Worm (Caenorhabditis elegans): ENCODE results near the gene F54B3.4.
"Not testable (repeated sequence)": the region's sequence is repeated elsewhere in the genome, so short reads cannot be mapped to it uniquely, and the experiment has no call there.

Gene F54B3.4

DNA sequence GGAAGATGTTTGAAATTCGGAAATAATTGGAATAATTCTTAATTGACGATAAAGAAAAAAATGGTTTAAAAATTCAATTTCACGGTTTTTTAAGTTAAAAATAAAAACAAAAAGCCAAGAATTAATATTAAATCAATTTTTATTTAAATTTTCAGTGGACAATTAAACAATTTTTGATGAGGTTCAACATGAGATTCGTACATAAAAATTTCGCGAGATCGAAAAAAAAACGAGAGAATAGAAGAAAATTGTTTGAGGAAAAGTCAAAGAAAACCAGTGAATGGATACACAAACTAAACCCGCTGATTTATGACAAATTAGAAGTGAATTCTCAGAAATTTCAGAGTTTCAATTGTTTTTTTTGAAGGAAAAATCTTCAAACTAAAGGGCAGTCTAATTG lies 941 bp downstream of the F54B3.4 start, which contains the start of gene F54B3.2:
Gene F54B3.2 (minus strand): TSS at position 101 of the 400 bp plus-strand sequence.
- no peak for TF ChIP-seq unc-62 (GFP tag; optimal IDR thresholded peaks at IDR 0.05)

- no peak for TF ChIP-seq unc-62 (GFP tag; optimal IDR thresholded peaks at IDR 0.05)
Measured at ce11 chrII:10261261-10261660, 9.7 kb downstream of the F54B3.4 start.

- TF ChIP-seq unc-62 (GFP tag; optimal IDR thresholded peaks at IDR 0.05) = no peak
Measured at ce11 chrII:10252048-10252447, 18.9 kb downstream of the F54B3.4 start.

- TF ChIP-seq unc-62 (GFP tag; optimal IDR thresholded peaks at IDR 0.05) = no peak
Measured at ce11 chrII:10250966-10251365, 20.0 kb downstream of the F54B3.4 start, which contains the start of gene F54B3.1. Gene F54B3.1 (plus strand): TSS chrII:10251266.

- no peak for TF ChIP-seq unc-62 (GFP tag; optimal IDR thresholded peaks at IDR 0.05)
Measured at ce11 chrII:10248355-10249041, 22.5 kb downstream of the F54B3.4 start, which contains the start of gene atad-3. Gene atad-3 (plus strand): TSS chrII:10248991.

DNA sequence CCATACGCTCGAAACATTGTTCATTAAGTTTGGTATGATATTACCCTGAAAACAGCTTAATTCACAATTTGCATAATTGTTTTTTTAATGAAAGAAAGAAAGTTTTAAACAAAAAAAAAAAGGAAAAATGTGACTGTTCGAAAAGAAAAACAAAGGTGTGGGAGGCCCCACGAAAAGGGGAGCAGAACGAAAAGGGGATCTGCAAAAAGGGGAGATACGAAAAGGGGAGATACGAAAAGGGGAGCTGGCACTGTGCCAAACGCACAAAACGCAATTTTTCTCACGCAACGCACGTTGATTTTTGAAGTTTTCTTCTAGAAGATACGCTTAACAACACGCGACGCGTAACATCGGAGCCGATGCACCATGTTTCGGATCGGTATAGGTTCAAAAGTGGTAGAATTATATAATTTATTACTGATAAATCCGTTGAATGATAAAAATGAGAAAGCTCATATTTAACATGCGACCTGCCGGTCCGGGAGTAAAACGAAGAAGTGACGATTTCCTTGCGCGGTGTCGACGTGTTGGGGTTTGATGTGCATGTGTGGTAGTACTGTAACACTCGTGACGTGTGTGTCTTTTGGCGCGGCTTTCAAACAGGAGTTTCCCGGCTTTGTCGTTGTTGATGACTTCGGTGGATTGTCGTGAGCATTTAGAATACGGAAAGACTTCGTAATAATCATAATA lies 23.3 kb downstream of the F54B3.4 start, which contains the start of gene nrde-2:
Gene nrde-2 (minus strand): TSS at position 45 of the 690 bp plus-strand sequence.
- not testable (repeated sequence) for TF ChIP-seq unc-62 (GFP tag; optimal IDR thresholded peaks at IDR 0.05)

- TF ChIP-seq unc-62 (GFP tag; optimal IDR thresholded peaks at IDR 0.05) = no peak
Measured at ce11 chrII:10247154-10247553, 23.8 kb downstream of the F54B3.4 start.

DNA sequence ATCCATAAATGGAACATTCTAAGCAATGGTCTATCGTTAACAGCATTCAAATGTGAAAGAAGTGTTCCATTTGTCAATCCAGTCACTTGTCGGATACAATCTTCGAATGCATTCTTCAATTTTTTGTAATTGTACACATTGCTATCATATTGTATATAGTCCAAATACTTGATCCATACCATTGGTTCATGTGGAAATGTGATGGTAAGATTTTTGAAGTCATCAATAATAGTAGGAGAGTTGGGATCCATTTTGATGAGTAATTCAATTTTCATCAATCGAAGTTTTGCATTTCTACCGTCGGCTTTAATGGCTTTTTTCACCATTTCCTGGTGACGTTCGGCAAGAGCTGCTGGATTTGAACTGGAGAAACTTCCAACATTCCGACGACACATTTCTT lies 25.4 kb downstream of the F54B3.4 start:
- no peak for TF ChIP-seq unc-62 (GFP tag; optimal IDR thresholded peaks at IDR 0.05)

DNA sequence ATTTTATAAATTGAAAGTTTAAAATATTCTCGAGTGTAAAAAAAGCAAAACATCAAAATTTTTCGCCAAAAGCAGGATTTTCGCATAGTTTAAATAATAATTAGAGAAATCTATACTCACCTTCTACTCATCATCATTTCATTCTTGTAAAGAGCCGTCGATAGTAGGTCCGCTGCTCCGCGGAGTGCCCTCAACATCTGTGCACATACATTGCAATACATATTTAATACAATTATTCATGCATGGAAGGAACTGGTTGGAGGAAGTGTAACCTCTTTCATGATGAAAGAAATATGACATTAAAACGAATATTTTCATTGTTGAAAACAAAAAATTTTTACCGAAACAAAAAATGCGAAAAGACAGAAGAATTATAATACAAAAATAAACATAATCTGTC lies 28.7 kb downstream of the F54B3.4 start, which contains the start of gene mrps-14:
Gene mrps-14 (minus strand): TSS at position 197 of the 400 bp plus-strand sequence.
- no peak for TF ChIP-seq unc-62 (GFP tag; optimal IDR thresholded peaks at IDR 0.05)

- TF ChIP-seq unc-62 (GFP tag; optimal IDR thresholded peaks at IDR 0.05) = no peak
Measured at ce11 chrII:10239595-10239994, 31.4 kb downstream of the F54B3.4 start, which contains the start of gene mec-15. Gene mec-15 (minus strand): TSS chrII:10239695.

ce11 chrII:10234398-10234797 lies 36.6 kb downstream of the F54B3.4 start, which contains the start of gene ubxn-5:
Gene ubxn-5 (minus strand): TSS chrII:10234498.
- TF ChIP-seq unc-62 (GFP tag; optimal IDR thresholded peaks at IDR 0.05) = no peak

DNA sequence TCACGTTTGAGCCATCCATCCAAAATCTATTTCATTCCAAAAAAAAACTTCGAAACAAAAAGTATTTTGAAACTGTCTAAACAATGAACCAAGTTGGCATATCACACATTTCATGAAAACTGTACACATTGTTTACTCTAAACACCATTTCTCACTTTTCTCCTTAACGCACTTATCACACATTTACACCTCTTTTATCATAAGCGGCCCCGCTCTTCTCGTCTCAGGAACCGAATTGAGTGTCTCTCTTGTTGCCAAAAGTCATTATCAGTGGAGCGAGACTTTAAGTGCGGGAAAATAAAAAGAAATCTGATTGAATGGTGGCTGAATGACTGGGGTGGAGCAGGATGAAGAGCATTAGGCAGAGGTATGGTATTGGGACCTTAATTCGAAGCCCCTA lies 39.1 kb downstream of the F54B3.4 start:
- TF ChIP-seq unc-62 (GFP tag; optimal IDR thresholded peaks at IDR 0.05) = no peak

ce11 chrII:10230972-10231371 lies 40.0 kb downstream of the F54B3.4 start, which contains the start of gene T01E8.8:
Gene T01E8.8 (plus strand): TSS chrII:10231272.
- no peak for TF ChIP-seq unc-62 (GFP tag; optimal IDR thresholded peaks at IDR 0.05)

- no peak for TF ChIP-seq unc-62 (GFP tag; optimal IDR thresholded peaks at IDR 0.05)
Measured at ce11 chrII:10227030-10227429, 44.0 kb downstream of the F54B3.4 start, which contains the start of gene srh-135. Gene srh-135 (minus strand): TSS chrII:10227130.

ce11 chrII:10222577-10222976 lies 48.4 kb downstream of the F54B3.4 start, which contains the start of gene plc-3:
Gene plc-3 (plus strand): TSS chrII:10222877.
- TF ChIP-seq unc-62 (GFP tag; optimal IDR thresholded peaks at IDR 0.05) = no peak

- TF ChIP-seq unc-62 (GFP tag; optimal IDR thresholded peaks at IDR 0.05) = no peak
Measured at ce11 chrII:10221627-10222026, 49.4 kb downstream of the F54B3.4 start.
